Fruit fly (Drosophila melanogaster) whole organism, prepupa: ENCODE measurements around the gene CG7627.

ENCODE experiments used
- CG10631 ChIP-seq: fragments of 200-800 bp; sonication (Bioruptor generic); optimal IDR thresholded peaks from 2 replicates; lab custom pipeline; 2016; ENCODE audit warnings: missing biosample characterization, missing genetic modification characterization
- CG11902 ChIP-seq: fragments of 200-800 bp; sonication (Bioruptor generic); optimal IDR thresholded peaks from 3 replicates; lab custom pipeline; 2016; ENCODE audit warnings: missing biosample characterization, missing genetic modification characterization
- CG1621 ChIP-seq: fragments of 200-800 bp; sonication (Bioruptor generic); optimal IDR thresholded peaks from 3 replicates; lab custom pipeline; 2018; ENCODE audit warnings: missing biosample characterization, mild to moderate bottlenecking, missing genetic modification characterization
- CG16779 ChIP-seq: fragments of 200-800 bp; sonication (Bioruptor generic); optimal IDR thresholded peaks from 3 replicates; lab custom pipeline; 2017; ENCODE audit warnings: missing biosample characterization, mild to moderate bottlenecking, missing genetic modification characterization
- CG31627 ChIP-seq: fragments of 200-800 bp; sonication (Bioruptor generic); optimal IDR thresholded peaks from 3 replicates; lab custom pipeline; 2016; ENCODE audit warnings: missing biosample characterization, missing genetic modification characterization
- CG32006 ChIP-seq: fragments of 200-800 bp; sonication (Bioruptor generic); optimal IDR thresholded peaks from 3 replicates; lab custom pipeline; 2017; ENCODE audit warnings: missing biosample characterization, mild to moderate bottlenecking, missing genetic modification characterization
- CG34406 ChIP-seq: fragments of 200-800 bp; sonication (Bioruptor generic); optimal IDR thresholded peaks from 3 replicates; lab custom pipeline; 2016; ENCODE audit warnings: missing biosample characterization, missing genetic modification characterization
- CG3919 ChIP-seq: fragments of 200-800 bp; sonication (Bioruptor generic); optimal IDR thresholded peaks from 3 replicates; lab custom pipeline; 2016; ENCODE audit warnings: missing biosample characterization, missing genetic modification characterization
- CG4318 ChIP-seq: fragments of 200-800 bp; sonication (Bioruptor generic); optimal IDR thresholded peaks from 3 replicates; lab custom pipeline; 2017; ENCODE audit warnings: missing biosample characterization, mild to moderate bottlenecking, missing genetic modification characterization
- CG6792 ChIP-seq: fragments of 200-800 bp; sonication (Bioruptor generic); optimal IDR thresholded peaks from 3 replicates; lab custom pipeline; 2016; ENCODE audit warnings: missing biosample characterization, missing genetic modification characterization
- CG6808 ChIP-seq: fragments of 200-800 bp; sonication (Bioruptor generic); optimal IDR thresholded peaks from 3 replicates; lab custom pipeline; 2017; ENCODE audit warnings: missing biosample characterization, missing genetic modification characterization, mild to moderate bottlenecking, moderate library complexity, missing genetic modification reagents
- CG6854 ChIP-seq: fragments of 200-800 bp; sonication (Bioruptor generic); optimal IDR thresholded peaks from 2 replicates; lab custom pipeline; 2017; ENCODE audit warnings: missing biosample characterization, mild to moderate bottlenecking, missing genetic modification characterization
- CG7368 ChIP-seq: fragments of 200-800 bp; sonication (Bioruptor generic); optimal IDR thresholded peaks from 3 replicates; lab custom pipeline; 2016; ENCODE audit warnings: missing biosample characterization, missing genetic modification characterization
- CG8119 ChIP-seq: fragments of 200-800 bp; sonication (Bioruptor generic); IDR thresholded peaks from 3 replicates; pipeline ENCODE4 v1.3.6; 2022; ENCODE audit warnings: missing biosample characterization, missing genetic modification characterization
- CG8632 ChIP-seq: fragments of 200-800 bp; sonication (Bioruptor generic); optimal IDR thresholded peaks from 3 replicates; lab custom pipeline; 2016; ENCODE audit warnings: missing biosample characterization, missing genetic modification characterization
- CG9139 ChIP-seq: fragments of 200-800 bp; sonication (Bioruptor generic); optimal IDR thresholded peaks from 3 replicates; lab custom pipeline; 2017; ENCODE audit warnings: missing biosample characterization, mild to moderate bottlenecking, missing genetic modification characterization
- Eip78C ChIP-seq: fragments of 200-800 bp; sonication (Bioruptor generic); peaks from one replicate; lab custom pipeline; 2016; ENCODE audit warnings: missing biosample characterization, missing genetic modification characterization
- Eip93F ChIP-seq: fragments of 200-800 bp; sonication (Bioruptor generic); optimal IDR thresholded peaks from 2 replicates; lab custom pipeline; 2016; ENCODE audit warnings: missing biosample characterization, mild to moderate bottlenecking, missing genetic modification characterization
- Ets21C ChIP-seq: fragments of 200-800 bp; sonication (Bioruptor generic); optimal IDR thresholded peaks from 3 replicates; lab custom pipeline; 2016; ENCODE audit warnings: missing biosample characterization, missing genetic modification characterization
- Ets96B ChIP-seq: fragments of 200-800 bp; optimal IDR thresholded peaks from 2 replicates; lab custom pipeline; 2019; ENCODE audit warnings: missing biosample characterization, mild to moderate bottlenecking, missing genetic modification characterization, moderate library complexity
- Gug ChIP-seq: fragments of 200-800 bp; sonication (Bioruptor generic); IDR thresholded peaks from 2 replicates; pipeline ENCODE4 v1.3.6; 2022; ENCODE audit warnings: missing biosample characterization, missing genetic modification characterization
- Hr38 ChIP-seq: sonication (Bioruptor generic); optimal IDR thresholded peaks from 2 replicates; lab custom pipeline; 2016; ENCODE audit warnings: missing biosample characterization, missing genetic modification characterization
- Hr39 ChIP-seq: fragments of 200-800 bp; sonication (Bioruptor generic); optimal IDR thresholded peaks from 2 replicates; lab custom pipeline; 2016; ENCODE audit warnings: missing biosample characterization, missing genetic modification characterization
- Lpt ChIP-seq: fragments of 200-800 bp; sonication (Bioruptor generic); optimal IDR thresholded peaks from 3 replicates; lab custom pipeline; 2016; ENCODE audit warnings: missing biosample characterization, missing genetic modification characterization
- Met ChIP-seq: fragments of 200-800 bp; sonication (Bioruptor generic); optimal IDR thresholded peaks from 3 replicates; lab custom pipeline; 2016; ENCODE audit warnings: missing biosample characterization, missing genetic modification characterization
- OdsH ChIP-seq: fragments of 200-800 bp; sonication (Bioruptor generic); optimal IDR thresholded peaks from 3 replicates; lab custom pipeline; 2016; ENCODE audit warnings: missing biosample characterization, missing genetic modification characterization
- Smox ChIP-seq: fragments of 200-800 bp; sonication (Bioruptor generic); optimal IDR thresholded peaks from 3 replicates; lab custom pipeline; 2016; ENCODE audit warnings: missing biosample characterization, missing genetic modification characterization
- Sox102F ChIP-seq: fragments of 200-800 bp; sonication (Bioruptor generic); optimal IDR thresholded peaks from 2 replicates; lab custom pipeline; 2016; ENCODE audit warnings: missing biosample characterization, mild to moderate bottlenecking, missing genetic modification characterization
- Sox14 ChIP-seq: fragments of 200-800 bp; sonication (Bioruptor generic); optimal IDR thresholded peaks from 3 replicates; lab custom pipeline; 2016; ENCODE audit warnings: missing biosample characterization, missing genetic modification characterization
- achi ChIP-seq: fragments of 200-800 bp; sonication (Bioruptor generic); optimal IDR thresholded peaks from 3 replicates; lab custom pipeline; 2016; ENCODE audit warnings: missing biosample characterization, missing genetic modification characterization
- acj6 ChIP-seq: fragments of 200-800 bp; sonication (Bioruptor generic); optimal IDR thresholded peaks from 3 replicates; lab custom pipeline; 2016; ENCODE audit warnings: missing biosample characterization, missing genetic modification characterization
- cyc ChIP-seq: fragments of 200-800 bp; sonication (Bioruptor generic); optimal IDR thresholded peaks from 3 replicates; lab custom pipeline; 2016; ENCODE audit warnings: missing biosample characterization, missing genetic modification characterization
- dsx ChIP-seq: fragments of 200-800 bp; optimal IDR thresholded peaks from 3 replicates; lab custom pipeline; 2019; ENCODE audit warnings: missing biosample characterization, mild to moderate bottlenecking, missing genetic modification characterization, moderate library complexity; ENCODE audit not compliant: poor library complexity, severe bottlenecking
- eg ChIP-seq: fragments of 200-800 bp; sonication (Bioruptor generic); IDR thresholded peaks from 3 replicates; pipeline ENCODE4 v1.3.6; 2022; ENCODE audit warnings: missing biosample characterization, missing genetic modification characterization
- esn ChIP-seq: fragments of 200-800 bp; sonication (Bioruptor generic); optimal IDR thresholded peaks from 2 replicates; lab custom pipeline; 2016; ENCODE audit warnings: missing biosample characterization, mild to moderate bottlenecking, missing genetic modification characterization, moderate library complexity
- fkh ChIP-seq: fragments of 200-800 bp; sonication (Bioruptor generic); optimal IDR thresholded peaks from 3 replicates; lab custom pipeline; 2017; ENCODE audit warnings: missing biosample characterization, mild to moderate bottlenecking, missing genetic modification characterization, moderate library complexity
- lz ChIP-seq: fragments of 200-800 bp; sonication (Bioruptor generic); optimal IDR thresholded peaks from 3 replicates; lab custom pipeline; 2016; ENCODE audit warnings: missing biosample characterization, missing genetic modification characterization
- net ChIP-seq: fragments of 200-800 bp; sonication (Bioruptor generic); optimal IDR thresholded peaks from 3 replicates; lab custom pipeline; 2016; ENCODE audit warnings: missing biosample characterization, missing genetic modification characterization
- pdm3 ChIP-seq: fragments of 200-800 bp; sonication (Bioruptor generic); optimal IDR thresholded peaks from 3 replicates; lab custom pipeline; 2016; ENCODE audit warnings: missing biosample characterization, missing genetic modification characterization
- salr ChIP-seq, 2 experiments: fragments of 200-800 bp; sonication (Bioruptor generic); optimal IDR thresholded peaks; 3 replicates each; lab custom pipeline; 2016 to 2018; ENCODE audit warnings: missing biosample characterization in 2 of 2, missing genetic modification characterization in 2 of 2, mild to moderate bottlenecking in 1 of 2
- ss ChIP-seq, 2 experiments: fragments of 200-800 bp; sonication (Bioruptor generic); optimal IDR thresholded peaks; 2 replicates in 1 of 2; 3 replicates in 1 of 2; lab custom pipeline; 2017 to 2018; ENCODE audit warnings: mild to moderate bottlenecking in 2 of 2, missing biosample characterization in 2 of 2, missing genetic modification characterization in 2 of 2, moderate library complexity in 1 of 2
- svp ChIP-seq: fragments of 200-800 bp; sonication (Bioruptor generic); peaks from one replicate; lab custom pipeline; 2016; ENCODE audit warnings: missing biosample characterization, missing genetic modification characterization
- topi ChIP-seq: fragments of 200-800 bp; sonication (Bioruptor generic); optimal IDR thresholded peaks from 3 replicates; lab custom pipeline; 2016; ENCODE audit warnings: missing biosample characterization, missing genetic modification characterization
- vri ChIP-seq: fragments of 200-800 bp; sonication (Bioruptor generic); optimal IDR thresholded peaks from 3 replicates; lab custom pipeline; 2016; ENCODE audit warnings: missing biosample characterization, mild to moderate bottlenecking, missing genetic modification characterization

Gene CG7627

dm6 chr2L:8365701-8366643 lies 3.7 kb upstream of the CG7627 start, which contains the start of gene Pp2A-29B (continued):
- TF ChIP-seq CG10631 (GFP tag; lab: Kevin White, UChicago) (peak; percentile 45), CG6854 (GFP tag; lab: Kevin White, UChicago) (no peak), achi (peak; percentile 92), Sox14 (GFP tag; lab: Kevin White, UChicago) (no peak), svp (peak; percentile 82), Lpt (GFP tag; lab: Kevin White, UChicago) (no peak), lz (GFP tag; lab: Kevin White, UChicago) (peak; percentile 55), net (GFP tag; lab: Kevin White, UChicago) (no peak), CG9139 (GFP tag; lab: Kevin White, UChicago) (no peak), Hr38 (GFP tag; lab: Kevin White, UChicago) (no peak)

dm6 chr2L:8364006-8364956 lies 2.0 kb upstream of the CG7627 start, which contains the start of the genes RpS13 and CSN8:
Gene RpS13, minus strand, starts transcription at chr2L:8364662.
Gene CSN8, plus strand, starts transcription at chr2L:8364855.
- TF ChIP-seq acj6 (GFP tag; lab: Kevin White, UChicago) (no peak), CG11902 (GFP tag; lab: Kevin White, UChicago) (no peak), dsx (GFP tag; lab: Kevin White, UChicago) (no peak), vri (no peak), Met (GFP tag; lab: Kevin White, UChicago) (peak; percentile 16), CG6808 (GFP tag; lab: Kevin White, UChicago) (no peak), ss (GFP tag; optimal IDR thresholded peaks at IDR 0.05; lab: Kevin White, UChicago) (peak in 1 of 2 experiments; percentile 9), Ets21C (GFP tag; lab: Kevin White, UChicago) (no peak), CG16779 (tag; lab: Kevin White, UChicago) (no peak), Gug (GFP tag; lab: Robert Waterston, UW) (no peak), OdsH (GFP tag; lab: Kevin White, UChicago) (no peak), achi (peak; percentile 100), fkh (GFP tag; lab: Kevin White, UChicago) (peak; percentile 53), CG3919 (GFP tag; lab: Kevin White, UChicago) (no peak), cyc (GFP tag; lab: Kevin White, UChicago) (no peak), Eip78C (GFP tag; lab: Kevin White, UChicago) (peak; percentile 59), lz (GFP tag; lab: Kevin White, UChicago) (peak; percentile 15), CG4318 (GFP tag; lab: Kevin White, UChicago) (no peak), topi (GFP tag; lab: Kevin White, UChicago) (peak; percentile 8), Sox14 (GFP tag; lab: Kevin White, UChicago) (peak; percentile 34), CG8119 (GFP tag; lab: Robert Waterston, UW) (0 out of 3 replicates have a peak, but pooled peaks have one; percentile 18), Hr39 (GFP tag; lab: Kevin White, UChicago) (peak; percentile 7), CG10631 (GFP tag; lab: Kevin White, UChicago) (no peak), Ets96B (no peak), CG1621 (tag; lab: Kevin White, UChicago) (peak; percentile 49), CG34406 (GFP tag; lab: Kevin White, UChicago) (no peak), CG6854 (GFP tag; lab: Kevin White, UChicago) (no peak), Smox (GFP tag; lab: Kevin White, UChicago) (peak; percentile 7), CG7368 (GFP tag; lab: Kevin White, UChicago) (no peak), CG32006 (GFP tag; lab: Kevin White, UChicago) (no peak), eg (GFP tag; lab: Robert Waterston, UW) (no peak), CG6792 (GFP tag; lab: Kevin White, UChicago) (no peak), pdm3 (no peak), Sox102F (GFP tag; lab: Kevin White, UChicago) (no peak), salr (GFP tag; optimal IDR thresholded peaks at IDR 0.05; lab: Kevin White, UChicago) (no peak), esn (GFP tag; lab: Kevin White, UChicago) (peak; percentile 36), CG31627 (GFP tag; lab: Kevin White, UChicago) (no peak), CG8632 (GFP tag; lab: Kevin White, UChicago) (no peak), Eip93F (GFP tag; lab: Kevin White, UChicago) (no peak)
